Fruit fly (Drosophila melanogaster): ENCODE data around the gene eIF4E3.

eIF4E3 gene

DNA sequence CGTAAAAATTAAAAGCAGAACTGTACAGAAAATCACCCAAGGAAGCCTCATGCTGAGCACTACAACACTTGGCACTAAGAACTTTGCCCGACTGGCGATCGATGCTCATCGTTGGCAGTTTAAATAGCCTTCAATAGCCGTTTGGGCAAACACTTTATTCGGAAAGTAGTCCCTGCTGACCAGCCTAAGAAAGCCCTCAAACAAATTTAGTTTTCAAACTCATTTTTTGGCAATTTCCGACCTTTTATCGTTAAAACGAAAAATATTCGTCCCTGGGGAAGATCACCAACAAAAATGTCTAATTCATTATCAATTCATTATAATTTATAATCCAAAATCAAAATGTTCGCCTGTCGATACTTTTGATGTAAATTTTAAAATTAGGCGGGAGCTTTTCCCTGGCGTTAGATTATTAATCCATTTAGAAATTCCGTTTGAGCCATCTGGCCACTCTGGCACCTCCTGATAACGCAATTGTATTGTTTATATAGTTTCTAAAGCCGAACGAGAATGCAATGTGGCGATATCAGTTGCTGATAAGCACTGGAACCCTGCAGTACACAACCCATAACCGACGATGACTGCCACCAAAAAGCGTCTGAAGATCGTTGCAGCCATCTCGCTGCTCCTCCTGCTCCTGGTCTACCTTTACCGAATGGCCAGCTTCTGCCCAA is 48.4 kb upstream of the eIF4E3 start, which contains the start of the genes mthl7 and Uxs (continued):
- TF ChIP-seq CG11504 (tag; optimal IDR thresholded peaks at IDR 0.05) = no peak
- TF ChIP-seq hbn (GFP tag; IDR thresholded peaks at IDR 0.05; ENCODE audit: partially characterized antibody) = peak; percentile 29; the same call in 1 of the 2 replicates
- no peak for TF ChIP-seq pfk (GFP tag; optimal IDR thresholded peaks at IDR 0.05)
- no peak for TF ChIP-seq PHDP (tag; optimal IDR thresholded peaks at IDR 0.05)
- no peak for TF ChIP-seq al (GFP tag; IDR thresholded peaks at IDR 0.05)
- TF ChIP-seq slbo (GFP tag; IDR thresholded peaks at IDR 0.05) = no peak
- no peak for TF ChIP-seq h (optimal IDR thresholded peaks at IDR 0.05)
- no peak for TF ChIP-seq CG17829 (tag; optimal IDR thresholded peaks at IDR 0.05)
- TF ChIP-seq chn (GFP tag; optimal IDR thresholded peaks at IDR 0.05) = no peak
- no peak for TF ChIP-seq gro (GFP tag; optimal IDR thresholded peaks at IDR 0.05)
- TF ChIP-seq CG13624 (GFP tag; optimal IDR thresholded peaks at IDR 0.05) = no peak
- TF ChIP-seq CG3995 (GFP tag; optimal IDR thresholded peaks at IDR 0.05) = no peak
- TF ChIP-seq kah (GFP tag; optimal IDR thresholded peaks at IDR 0.05) = no peak
- TF ChIP-seq bowl (GFP tag; IDR thresholded peaks at IDR 0.05) = no peak
- TF ChIP-seq Trl (optimal IDR thresholded peaks at IDR 0.05) = no peak
- TF ChIP-seq Trl (GFP tag; optimal IDR thresholded peaks at IDR 0.05) = no peak
- peak; percentile 16 for TF ChIP-seq Ets97D (GFP tag; optimal IDR thresholded peaks at IDR 0.05)
- TF ChIP-seq fd64A (GFP tag; optimal IDR thresholded peaks at IDR 0.05) = no peak
- TF ChIP-seq CrebB (tag; optimal IDR thresholded peaks at IDR 0.05) = no peak
- TF ChIP-seq sug (tag; optimal IDR thresholded peaks at IDR 0.05) = peak; percentile 4
- TF ChIP-seq corto (GFP tag; optimal IDR thresholded peaks at IDR 0.05) = no peak
- no peak for TF ChIP-seq pnt (GFP tag; optimal IDR thresholded peaks at IDR 0.05)
- TF ChIP-seq unc-4 (GFP tag; IDR thresholded peaks at IDR 0.05; ENCODE audit: partially characterized antibody) = peak; percentile 58
- TF ChIP-seq grau (tag; optimal IDR thresholded peaks at IDR 0.05) = peak; percentile 15
- peak in 1 of 2 experiments; percentile 34 for TF ChIP-seq Pdp1 (GFP tag; optimal IDR thresholded peaks at IDR 0.05)
- TF ChIP-seq Dref (GFP tag; IDR thresholded peaks at IDR 0.05) = peak; percentile 47
- peak; percentile 51 for TF ChIP-seq grn (GFP tag; optimal IDR thresholded peaks at IDR 0.05)
- TF ChIP-seq CG8478 (optimal IDR thresholded peaks at IDR 0.05) = no peak
- TF ChIP-seq CG3281 (GFP tag; optimal IDR thresholded peaks at IDR 0.05) = no peak
- TF ChIP-seq Fer3 (tag; optimal IDR thresholded peaks at IDR 0.05) = no peak
- TF ChIP-seq CG34376 (GFP tag; optimal IDR thresholded peaks at IDR 0.05) = peak; percentile 1
- TF ChIP-seq tin (GFP tag; optimal IDR thresholded peaks at IDR 0.05) = no peak
- TF ChIP-seq ham (GFP tag; IDR thresholded peaks at IDR 0.05) = no peak
- TF ChIP-seq Ets65A (GFP tag) = no peak
- TF ChIP-seq CG7745 (tag; optimal IDR thresholded peaks at IDR 0.05) = no peak
- no peak for TF ChIP-seq CG32532 (GFP tag; IDR thresholded peaks at IDR 0.05)
- no peak for TF ChIP-seq Nf-YC (tag; optimal IDR thresholded peaks at IDR 0.05)
- TF ChIP-seq D19B (GFP tag; optimal IDR thresholded peaks at IDR 0.05) = no peak
- TF ChIP-seq yki (optimal IDR thresholded peaks at IDR 0.05) = no peak
- TF ChIP-seq vvl (GFP tag; IDR thresholded peaks at IDR 0.05) = 0 out of 2 replicates have a peak, but pooled peaks have one; percentile 10
- no peak for TF ChIP-seq CG17568 (GFP tag; optimal IDR thresholded peaks at IDR 0.05)
- no peak for TF ChIP-seq Hey (tag; optimal IDR thresholded peaks at IDR 0.05)
- no peak for TF ChIP-seq ind (GFP tag; optimal IDR thresholded peaks at IDR 0.05)
- no peak for TF ChIP-seq CG4360 (GFP tag; IDR thresholded peaks at IDR 0.05)
- TF ChIP-seq CG14050 (GFP tag; IDR thresholded peaks at IDR 0.05) = no peak
- TF ChIP-seq MBD-R2 (GFP tag; IDR thresholded peaks at IDR 0.05) = peak; percentile 75
- TF ChIP-seq abd-A (tag; optimal IDR thresholded peaks at IDR 0.05) = no peak
- TF ChIP-seq CG11398 (GFP tag; optimal IDR thresholded peaks at IDR 0.05) = no peak
- TF ChIP-seq CG12659 (GFP tag; optimal IDR thresholded peaks at IDR 0.05) = peak; percentile 1
- no peak for TF ChIP-seq CG4404 (GFP tag; IDR thresholded peaks at IDR 0.05)
- no peak for TF ChIP-seq CG7987 (GFP tag; optimal IDR thresholded peaks at IDR 0.05)
- no peak for TF ChIP-seq Atf-2 (GFP tag; optimal IDR thresholded peaks at IDR 0.05)
